Fruit fly (Drosophila melanogaster): ENCODE results near the gene AsnS.

- TF ChIP-seq dysf (GFP tag; IDR thresholded peaks at IDR 0.05) (peak; percentile 95), CG9797 (GFP tag; optimal IDR thresholded peaks at IDR 0.05) (no peak), gce (GFP tag; IDR thresholded peaks at IDR 0.05) (peak; percentile 87), eve (GFP tag; optimal IDR thresholded peaks at IDR 0.05) (no peak), Ssrp (tag; optimal IDR thresholded peaks at IDR 0.05) (peak; percentile 90), C15 (GFP tag; IDR thresholded peaks at IDR 0.05) (peak; percentile 91), tna (GFP tag; IDR thresholded peaks at IDR 0.05; ENCODE audit: partially characterized antibody) (no peak), CG12236 (GFP tag; optimal IDR thresholded peaks at IDR 0.05) (peak; percentile 55)
Observed at dm6 chr3L:21172527-21173253, at the start of gene AsnS, which contains the start of gene chb.
